Worm (Caenorhabditis elegans) whole organism, late embryonic: ENCODE measurements around the gene irld-50.

Source experiments
- C08G9.2 ChIP-seq: sonication (generic microtip); optimal IDR thresholded peaks from 2 replicates; lab custom pipeline; 2016; ENCODE audit warnings: mild to moderate bottlenecking, missing genetic modification characterization, moderate library complexity, missing compliant biosample characterization
- F13H6.1 ChIP-seq: sonication (generic microtip); optimal IDR thresholded peaks from 2 replicates; lab custom pipeline; 2016; ENCODE audit warnings: missing genetic modification characterization, missing compliant biosample characterization
- Y22D7AL.16 ChIP-seq: sonication (generic microtip); optimal IDR thresholded peaks from 2 replicates; lab custom pipeline; 2016; ENCODE audit warnings: missing genetic modification characterization, missing compliant biosample characterization
- ceh-22 ChIP-seq: sonication (generic microtip); optimal IDR thresholded peaks from 2 replicates; lab custom pipeline; 2017; ENCODE audit warnings: missing biosample characterization, missing genetic modification characterization
- ceh-9 ChIP-seq: sonication (generic microtip); optimal IDR thresholded peaks from 2 replicates; lab custom pipeline; 2016; ENCODE audit warnings: mild to moderate bottlenecking, missing genetic modification characterization, inconsistent platforms, missing compliant biosample characterization
- elt-2 ChIP-seq: sonication (generic microtip); optimal IDR thresholded peaks from 2 replicates; lab custom pipeline; 2016; ENCODE audit warnings: missing genetic modification reagents, missing genetic modification characterization, missing compliant biosample characterization
- fkh-10 ChIP-seq: fragments of 150-350 bp; optimal IDR thresholded peaks from 2 replicates; lab custom pipeline; 2014; ENCODE audit warnings: missing biosample characterization, missing genetic modification reagents, missing genetic modification characterization
- hlh-15 ChIP-seq: sonication (generic microtip); optimal IDR thresholded peaks from 2 replicates; lab custom pipeline; 2016; ENCODE audit warnings: missing genetic modification characterization, missing compliant biosample characterization
- nhr-11 ChIP-seq: fragments of 150-350 bp; optimal IDR thresholded peaks from 2 replicates; lab custom pipeline; 2014; ENCODE audit warnings: missing biosample characterization, missing genetic modification characterization
- ref-2 ChIP-seq: sonication (generic microtip); optimal IDR thresholded peaks from 2 replicates; lab custom pipeline; 2016; ENCODE audit warnings: missing genetic modification characterization, missing compliant biosample characterization
- tbx-2 ChIP-seq: sonication (generic microtip); optimal IDR thresholded peaks from 2 replicates; lab custom pipeline; 2016; ENCODE audit warnings: missing genetic modification characterization, missing compliant biosample characterization
- unc-3 ChIP-seq, 2 experiments: fragments of 200-800 bp in 1 of 2; sonication (Bioruptor generic) in 1 of 2; sonication (generic microtip) in 1 of 2; conservative IDR thresholded peaks in 1 of 2; optimal IDR thresholded peaks in 1 of 2; 2 replicates each; pipeline versions ENCODE4 v1.3.6 to Lab custom; 2016 to 2022; ENCODE audit warnings: missing compliant biosample characterization in 2 of 2, missing genetic modification characterization in 2 of 2, missing genetic modification reagents in 1 of 2

DNA sequence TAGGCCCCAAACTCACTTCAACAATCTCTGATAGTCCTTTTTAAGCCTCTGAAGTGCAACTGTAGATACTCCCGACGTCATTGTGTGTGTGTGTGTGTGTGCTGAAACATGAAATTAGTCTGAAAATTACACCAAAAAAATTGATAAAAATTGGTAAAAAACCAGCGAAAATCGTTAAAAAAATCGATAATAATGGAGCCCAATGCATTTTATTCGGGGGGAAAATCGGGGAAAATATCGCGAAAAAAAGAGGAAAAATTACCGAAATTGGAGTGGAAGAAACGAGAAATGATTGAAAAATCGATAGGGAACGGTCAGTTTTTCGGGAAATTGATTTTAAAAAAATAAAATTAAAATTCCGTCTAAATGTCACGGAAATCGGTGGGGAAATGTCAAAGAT lies 43.6 kb downstream of the irld-50 start, which contains the start of gene ubc-26:
- no peak for TF ChIP-seq hlh-15 (tag; lab: Kevin White, UChicago)
- TF ChIP-seq C08G9.2 (tag; lab: Kevin White, UChicago) = no peak
- TF ChIP-seq tbx-2 (tag; lab: Kevin White, UChicago) = no peak
- TF ChIP-seq fkh-10 (GFP tag; lab: Kevin White, UChicago) = no peak
- no peak for TF ChIP-seq ceh-9 (tag; lab: Kevin White, UChicago)
- TF ChIP-seq nhr-11 (tag; lab: Kevin White, UChicago) = no peak
- no peak for TF ChIP-seq ceh-22
- no peak for TF ChIP-seq elt-2 (tag; lab: Kevin White, UChicago)
- no peak for TF ChIP-seq Y22D7AL.16 (tag; lab: Kevin White, UChicago)
- TF ChIP-seq F13H6.1 = no peak
- TF ChIP-seq ref-2 (tag; lab: Kevin White, UChicago) = no peak
- no peak for TF ChIP-seq unc-3 (GFP tag; conservative IDR thresholded peaks at IDR 0.05; lab: Robert Waterston, UW)
- TF ChIP-seq unc-3 (tag; optimal IDR thresholded peaks at IDR 0.05; lab: Kevin White, UChicago) = no peak
